Fruit fly (Drosophila melanogaster) whole organism, prepupa: ENCODE measurements around the gene UbcE2H.

Source experiments
- Blimp-1 ChIP-seq: fragments of 200-800 bp; sonication (Bioruptor generic); optimal IDR thresholded peaks from 3 replicates; lab custom pipeline; 2017; ENCODE audit warnings: missing biosample characterization, missing genetic modification characterization, mild to moderate bottlenecking, moderate library complexity, missing genetic modification reagents
- CG11294 ChIP-seq: fragments of 200-800 bp; sonication (Bioruptor generic); IDR thresholded peaks from 2 replicates; pipeline ENCODE4 v1.3.6; 2022; ENCODE audit warnings: missing biosample characterization, missing genetic modification characterization
- CG11762 ChIP-seq: fragments of 200-800 bp; sonication (Bioruptor generic); optimal IDR thresholded peaks from 3 replicates; lab custom pipeline; 2016; ENCODE audit warnings: missing biosample characterization, missing genetic modification characterization; ENCODE audit not compliant: insufficient read depth
- CG11902 ChIP-seq: fragments of 200-800 bp; sonication (Bioruptor generic); optimal IDR thresholded peaks from 3 replicates; lab custom pipeline; 2016; ENCODE audit warnings: missing biosample characterization, missing genetic modification characterization
- CG15336 ChIP-seq: fragments of 200-800 bp; sonication (Bioruptor generic); IDR thresholded peaks from 2 replicates; pipeline ENCODE4 v1.3.6; 2022; ENCODE audit warnings: missing biosample characterization, missing genetic modification characterization
- CG1621 ChIP-seq: fragments of 200-800 bp; sonication (Bioruptor generic); optimal IDR thresholded peaks from 3 replicates; lab custom pipeline; 2018; ENCODE audit warnings: missing biosample characterization, mild to moderate bottlenecking, missing genetic modification characterization
- CG16779 ChIP-seq: fragments of 200-800 bp; sonication (Bioruptor generic); optimal IDR thresholded peaks from 3 replicates; lab custom pipeline; 2017; ENCODE audit warnings: missing biosample characterization, mild to moderate bottlenecking, missing genetic modification characterization
- CG34406 ChIP-seq: fragments of 200-800 bp; sonication (Bioruptor generic); optimal IDR thresholded peaks from 3 replicates; lab custom pipeline; 2016; ENCODE audit warnings: missing biosample characterization, missing genetic modification characterization
- CG6792 ChIP-seq: fragments of 200-800 bp; sonication (Bioruptor generic); optimal IDR thresholded peaks from 3 replicates; lab custom pipeline; 2016; ENCODE audit warnings: missing biosample characterization, missing genetic modification characterization
- CG6854 ChIP-seq: fragments of 200-800 bp; sonication (Bioruptor generic); optimal IDR thresholded peaks from 2 replicates; lab custom pipeline; 2017; ENCODE audit warnings: missing biosample characterization, mild to moderate bottlenecking, missing genetic modification characterization
- CG7368 ChIP-seq: fragments of 200-800 bp; sonication (Bioruptor generic); optimal IDR thresholded peaks from 3 replicates; lab custom pipeline; 2016; ENCODE audit warnings: missing biosample characterization, missing genetic modification characterization
- CG8119 ChIP-seq: fragments of 200-800 bp; sonication (Bioruptor generic); IDR thresholded peaks from 3 replicates; pipeline ENCODE4 v1.3.6; 2022; ENCODE audit warnings: missing biosample characterization, missing genetic modification characterization
- Eip78C ChIP-seq: fragments of 200-800 bp; sonication (Bioruptor generic); peaks from one replicate; lab custom pipeline; 2016; ENCODE audit warnings: missing biosample characterization, missing genetic modification characterization
- Eip93F ChIP-seq: fragments of 200-800 bp; sonication (Bioruptor generic); optimal IDR thresholded peaks from 2 replicates; lab custom pipeline; 2016; ENCODE audit warnings: missing biosample characterization, mild to moderate bottlenecking, missing genetic modification characterization
- Ets21C ChIP-seq: fragments of 200-800 bp; sonication (Bioruptor generic); optimal IDR thresholded peaks from 3 replicates; lab custom pipeline; 2016; ENCODE audit warnings: missing biosample characterization, missing genetic modification characterization
- Hr38 ChIP-seq: sonication (Bioruptor generic); optimal IDR thresholded peaks from 2 replicates; lab custom pipeline; 2016; ENCODE audit warnings: missing biosample characterization, missing genetic modification characterization
- Hr39 ChIP-seq: fragments of 200-800 bp; sonication (Bioruptor generic); optimal IDR thresholded peaks from 2 replicates; lab custom pipeline; 2016; ENCODE audit warnings: missing biosample characterization, missing genetic modification characterization
- Hr4 ChIP-seq: fragments of 200-800 bp; sonication (Bioruptor generic); optimal IDR thresholded peaks from 3 replicates; lab custom pipeline; 2016; ENCODE audit warnings: missing biosample characterization, missing genetic modification characterization
- Lpt ChIP-seq: fragments of 200-800 bp; sonication (Bioruptor generic); optimal IDR thresholded peaks from 3 replicates; lab custom pipeline; 2016; ENCODE audit warnings: missing biosample characterization, missing genetic modification characterization
- Sox15 ChIP-seq: fragments of 200-800 bp; sonication (Bioruptor generic); optimal IDR thresholded peaks from 3 replicates; lab custom pipeline; 2016; ENCODE audit warnings: missing biosample characterization, missing genetic modification characterization
- achi ChIP-seq: fragments of 200-800 bp; sonication (Bioruptor generic); optimal IDR thresholded peaks from 3 replicates; lab custom pipeline; 2016; ENCODE audit warnings: missing biosample characterization, missing genetic modification characterization
- cyc ChIP-seq: fragments of 200-800 bp; sonication (Bioruptor generic); optimal IDR thresholded peaks from 3 replicates; lab custom pipeline; 2016; ENCODE audit warnings: missing biosample characterization, missing genetic modification characterization
- dsx ChIP-seq: fragments of 200-800 bp; optimal IDR thresholded peaks from 3 replicates; lab custom pipeline; 2019; ENCODE audit warnings: missing biosample characterization, mild to moderate bottlenecking, missing genetic modification characterization, moderate library complexity; ENCODE audit not compliant: poor library complexity, severe bottlenecking
- esn ChIP-seq: fragments of 200-800 bp; sonication (Bioruptor generic); optimal IDR thresholded peaks from 2 replicates; lab custom pipeline; 2016; ENCODE audit warnings: missing biosample characterization, mild to moderate bottlenecking, missing genetic modification characterization, moderate library complexity
- fd59A ChIP-seq: fragments of 200-800 bp; sonication (Bioruptor generic); optimal IDR thresholded peaks from 2 replicates; lab custom pipeline; 2017; ENCODE audit warnings: missing biosample characterization, mild to moderate bottlenecking, missing genetic modification characterization, missing genetic modification reagents
- fkh ChIP-seq: fragments of 200-800 bp; sonication (Bioruptor generic); optimal IDR thresholded peaks from 3 replicates; lab custom pipeline; 2017; ENCODE audit warnings: missing biosample characterization, mild to moderate bottlenecking, missing genetic modification characterization, moderate library complexity
- lz ChIP-seq: fragments of 200-800 bp; sonication (Bioruptor generic); optimal IDR thresholded peaks from 3 replicates; lab custom pipeline; 2016; ENCODE audit warnings: missing biosample characterization, missing genetic modification characterization
- net ChIP-seq: fragments of 200-800 bp; sonication (Bioruptor generic); optimal IDR thresholded peaks from 3 replicates; lab custom pipeline; 2016; ENCODE audit warnings: missing biosample characterization, missing genetic modification characterization
- pdm3 ChIP-seq: fragments of 200-800 bp; sonication (Bioruptor generic); optimal IDR thresholded peaks from 3 replicates; lab custom pipeline; 2016; ENCODE audit warnings: missing biosample characterization, missing genetic modification characterization
- salr ChIP-seq, 2 experiments: fragments of 200-800 bp; sonication (Bioruptor generic); optimal IDR thresholded peaks; 3 replicates each; lab custom pipeline; 2016 to 2018; ENCODE audit warnings: missing biosample characterization in 2 of 2, missing genetic modification characterization in 2 of 2, mild to moderate bottlenecking in 1 of 2
- spab ChIP-seq: fragments of 200-800 bp; sonication (Bioruptor generic); optimal IDR thresholded peaks from 2 replicates; lab custom pipeline; 2017; ENCODE audit warnings: missing biosample characterization, mild to moderate bottlenecking, missing genetic modification characterization, missing genetic modification reagents
- ss ChIP-seq, 2 experiments: fragments of 200-800 bp; sonication (Bioruptor generic); optimal IDR thresholded peaks; 2 replicates in 1 of 2; 3 replicates in 1 of 2; lab custom pipeline; 2017 to 2018; ENCODE audit warnings: mild to moderate bottlenecking in 2 of 2, missing biosample characterization in 2 of 2, missing genetic modification characterization in 2 of 2, moderate library complexity in 1 of 2
- svp ChIP-seq: fragments of 200-800 bp; sonication (Bioruptor generic); peaks from one replicate; lab custom pipeline; 2016; ENCODE audit warnings: missing biosample characterization, missing genetic modification characterization

The UbcE2H gene

dm6 chrX:8091017-8091620 is 2.7 kb downstream of the UbcE2H start (continued):
- TF ChIP-seq Lpt (GFP tag; lab: Kevin White, UChicago), result peak; percentile 97
- TF ChIP-seq CG11294, result peak; percentile 96
- peak; percentile 97 for TF ChIP-seq net (GFP tag; lab: Kevin White, UChicago)
- TF ChIP-seq spab (GFP tag; lab: Kevin White, UChicago), result peak; percentile 93
- TF ChIP-seq fd59A (GFP tag; lab: Kevin White, UChicago), result peak; percentile 91
- TF ChIP-seq CG34406 (GFP tag; lab: Kevin White, UChicago), result peak; percentile 96
- TF ChIP-seq CG7368 (GFP tag; lab: Kevin White, UChicago), result peak; percentile 92
- peak; percentile 93 for TF ChIP-seq cyc
- TF ChIP-seq dsx (GFP tag; lab: Kevin White, UChicago), result peak; percentile 93
- TF ChIP-seq CG11902, result peak; percentile 88
- TF ChIP-seq fkh (GFP tag; lab: Kevin White, UChicago), result peak; percentile 80
- peak; percentile 94 for TF ChIP-seq CG16779 (tag; lab: Kevin White, UChicago)
- peak; percentile 92 for TF ChIP-seq CG6854
- TF ChIP-seq CG6792 (GFP tag; lab: Kevin White, UChicago), result peak; percentile 95
- peak; percentile 97 for TF ChIP-seq achi (GFP tag; lab: Kevin White, UChicago)
- TF ChIP-seq Ets21C (GFP tag; lab: Kevin White, UChicago), result peak; percentile 88

DNA sequence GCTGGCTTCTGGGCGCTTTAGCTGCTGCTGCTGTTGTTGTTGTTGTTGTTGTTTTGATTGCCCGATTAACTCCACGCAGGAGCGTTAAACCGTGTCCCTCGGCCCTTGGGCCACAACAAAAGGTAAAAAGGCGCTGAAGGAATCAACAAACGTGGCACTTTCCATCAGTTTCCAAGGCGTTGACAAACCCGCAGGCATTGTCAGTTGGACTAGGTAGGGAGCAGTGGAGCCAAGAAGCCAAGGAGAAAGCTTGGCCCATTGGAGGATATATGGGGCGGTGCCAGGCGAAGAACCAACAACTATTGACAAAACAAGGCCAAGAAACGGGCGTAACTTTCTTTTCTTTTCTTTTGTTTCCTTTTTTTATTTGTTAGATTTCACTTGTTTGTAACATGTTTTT is 6.8 kb downstream of the UbcE2H start, which contains the start of gene CG2256:
Gene CG2256, minus strand, starts transcription at position 101 of the 400 bp plus-strand sequence.
- TF ChIP-seq CG11902 (no peak), CG1621 (no peak), CG11762 (GFP tag; lab: Kevin White, UChicago) (no peak), Hr4 (GFP tag; lab: Kevin White, UChicago) (no peak), ss (GFP tag; optimal IDR thresholded peaks at IDR 0.05; lab: Kevin White, UChicago) (no peak), Ets21C (GFP tag; lab: Kevin White, UChicago) (no peak), CG15336 (GFP tag; lab: Robert Waterston, UW) (no peak), svp (GFP tag; lab: Kevin White, UChicago) (no peak), salr (GFP tag; optimal IDR thresholded peaks at IDR 0.05; lab: Kevin White, UChicago) (no peak), lz (GFP tag; lab: Kevin White, UChicago) (no peak), Sox15 (GFP tag; lab: Kevin White, UChicago) (no peak), Hr39 (no peak), Hr38 (GFP tag; lab: Kevin White, UChicago) (no peak), CG8119 (no peak), cyc (no peak)

DNA sequence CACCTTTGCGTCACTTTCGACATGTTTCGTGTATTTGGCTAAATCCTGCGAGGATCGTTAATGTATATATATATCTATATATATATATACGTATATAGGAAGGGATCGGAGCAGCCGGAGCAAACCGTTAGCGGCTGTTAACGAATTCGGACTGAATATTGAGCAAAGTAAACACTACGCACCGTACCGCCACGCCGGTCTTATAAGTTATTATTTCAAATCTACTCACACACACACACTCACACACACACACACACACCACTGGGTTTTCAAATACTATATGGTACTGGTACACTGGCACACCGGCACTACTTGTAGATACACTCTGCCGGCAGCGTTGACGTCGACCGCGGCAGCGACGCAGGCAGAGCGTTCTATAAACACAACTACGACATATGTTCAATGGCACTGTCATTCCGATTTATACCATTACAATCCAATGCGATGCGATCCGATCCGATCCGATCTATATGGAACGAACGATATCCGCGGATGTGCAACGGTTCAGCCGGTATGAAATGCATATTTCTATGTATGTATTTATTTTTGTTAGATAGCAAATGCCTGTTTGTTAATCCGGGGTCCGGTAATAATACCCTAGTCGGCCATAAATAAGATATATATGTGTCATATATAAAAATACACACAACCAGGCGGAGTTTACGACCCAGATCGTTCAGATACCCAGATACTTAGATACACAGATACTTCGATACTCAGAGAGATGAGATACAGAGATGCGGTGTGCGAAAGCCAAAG is 12.3 kb downstream of the UbcE2H start, which contains the start of gene Ldsdh1:
Gene Ldsdh1, minus strand, starts transcription at position 179 of the 759 bp plus-strand sequence.
- no peak for TF ChIP-seq Eip93F (GFP tag; lab: Kevin White, UChicago)
- TF ChIP-seq svp (GFP tag; lab: Kevin White, UChicago), result peak; percentile 28
- TF ChIP-seq CG16779 (tag; lab: Kevin White, UChicago), result no peak
- no peak for TF ChIP-seq esn (GFP tag; lab: Kevin White, UChicago)
- TF ChIP-seq Eip78C (GFP tag; lab: Kevin White, UChicago), result peak; percentile 1
- TF ChIP-seq, all 60 proteins: peak for 2

- TF ChIP-seq pdm3 (GFP tag; lab: Kevin White, UChicago) (no peak), Blimp-1 (no peak), esn (GFP tag; lab: Kevin White, UChicago) (peak; percentile 6), svp (GFP tag; lab: Kevin White, UChicago) (peak; percentile 99)
- TF ChIP-seq, all 60 proteins: peak for 2
Measured at dm6 chrX:8080174-8080573, 13.7 kb downstream of the UbcE2H start.
